Worm (Caenorhabditis elegans) whole organism, early embryonic: ENCODE results near the gene ndua-8.

Experiments
- ama-1 ChIP-seq: fragments of 150-350 bp; optimal IDR thresholded peaks from 2 replicates; lab custom pipeline; 2014
- ets-7 ChIP-seq: sonication (generic microtip); optimal IDR thresholded peaks from 2 replicates; lab custom pipeline; 2016; ENCODE audit warnings: missing genotype, missing genetic modification characterization, missing compliant biosample characterization
- pes-1 ChIP-seq: fragments of 200-800 bp; sonication (Bioruptor generic); IDR thresholded peaks from 2 replicates; pipeline ENCODE4 v1.3.6; 2022; ENCODE audit warnings: missing genetic modification reagents, missing genetic modification characterization, missing compliant biosample characterization
- tra-4 ChIP-seq: sonication (generic microtip); optimal IDR thresholded peaks from 2 replicates; lab custom pipeline; 2017; ENCODE audit warnings: missing genetic modification characterization, missing compliant biosample characterization

DNA sequence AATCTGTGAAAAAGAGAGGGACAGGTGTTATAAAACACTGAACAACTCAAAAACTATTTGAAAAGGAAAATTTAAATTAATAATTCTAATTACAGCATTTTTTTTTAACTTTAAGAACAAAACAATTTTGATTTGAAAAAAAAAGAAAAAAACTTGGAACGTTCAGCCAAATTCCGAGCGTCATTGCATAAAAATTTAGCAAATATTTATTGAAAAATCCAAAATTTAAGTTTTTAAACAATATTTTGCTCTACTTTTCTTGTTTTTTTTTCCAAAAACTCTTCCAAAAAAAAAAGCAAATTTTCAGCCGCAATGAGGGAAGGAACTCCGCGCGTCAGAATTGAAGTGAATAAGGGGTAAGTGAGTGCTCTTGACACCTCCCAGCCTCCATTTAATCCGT, 20.8 kb downstream of the ndua-8 start, which contains the start of gene feh-1:
- TF ChIP-seq ama-1 (no peak), ets-7 (tag; lab: Kevin White, UChicago) (no peak), pes-1 (GFP tag; lab: Robert Waterston, UW) (no peak), tra-4 (tag; lab: Kevin White, UChicago) (no peak)
